Worm (Caenorhabditis elegans) whole organism, L4/young adult: ENCODE results near the gene idpp-3.

ENCODE experiments used
- W03F9.2 ChIP-seq: fragments of 150-350 bp; optimal IDR thresholded peaks from 2 replicates; lab custom pipeline; 2014; ENCODE audit warnings: missing biosample characterization, missing genetic modification characterization
- dao-5 ChIP-seq: sonication (generic microtip); optimal IDR thresholded peaks from 2 replicates; lab custom pipeline; 2016; ENCODE audit warnings: missing genotype, missing genetic modification characterization, moderate library complexity, missing compliant biosample characterization
- him-1 ChIP-seq: sonication (generic microtip); optimal IDR thresholded peaks from 2 replicates; lab custom pipeline; 2016; ENCODE audit warnings: missing genotype, missing genetic modification reagents, missing genetic modification characterization, missing compliant biosample characterization

- TF ChIP-seq him-1 (tag; lab: Kevin White, UChicago): no peak
- TF ChIP-seq W03F9.2 (tag; lab: Kevin White, UChicago): no peak
- no peak for TF ChIP-seq dao-5 (tag; lab: Kevin White, UChicago)
These were observed 44.6 kb downstream of the idpp-3 start for ce11 chrX:14916767-14917166.
